Worm (Caenorhabditis elegans): ENCODE results near the gene K12H6.8.

Gene K12H6.8

DNA sequence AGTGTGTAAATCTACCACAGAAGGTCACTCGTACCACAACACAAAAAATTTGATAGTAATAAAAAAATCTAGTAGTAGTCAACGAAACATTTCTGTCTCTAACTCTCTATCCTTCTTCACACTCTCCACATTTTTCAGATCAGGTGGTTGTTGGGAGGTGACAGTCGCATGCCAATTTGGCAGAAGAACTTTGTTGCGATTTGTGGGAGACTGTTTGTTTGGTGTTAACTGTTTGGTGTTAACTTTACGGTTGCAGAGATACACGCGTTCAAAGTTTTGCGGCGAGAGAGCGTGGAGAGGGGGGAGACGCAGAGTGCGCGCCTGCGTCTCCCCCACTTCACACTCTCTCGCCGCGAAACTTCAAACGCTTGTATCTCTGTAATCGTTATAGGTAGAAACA, 22.7 kb upstream of the K12H6.8 start (continued):
- TF ChIP-seq nfyb-1 (GFP tag; IDR thresholded peaks at IDR 0.05) (no peak), pha-4 (tag; optimal IDR thresholded peaks at IDR 0.05) (no peak), Y95B8A.8 (GFP tag; IDR thresholded peaks at IDR 0.05) (no peak), lin-40 (tag; optimal IDR thresholded peaks at IDR 0.05) (no peak), B0035.1 (tag; optimal IDR thresholded peaks at IDR 0.05) (no peak), unc-62 (GFP tag; optimal IDR thresholded peaks at IDR 0.05) (no peak), F10E7.11 (tag; optimal IDR thresholded peaks at IDR 0.05) (no peak)

DNA sequence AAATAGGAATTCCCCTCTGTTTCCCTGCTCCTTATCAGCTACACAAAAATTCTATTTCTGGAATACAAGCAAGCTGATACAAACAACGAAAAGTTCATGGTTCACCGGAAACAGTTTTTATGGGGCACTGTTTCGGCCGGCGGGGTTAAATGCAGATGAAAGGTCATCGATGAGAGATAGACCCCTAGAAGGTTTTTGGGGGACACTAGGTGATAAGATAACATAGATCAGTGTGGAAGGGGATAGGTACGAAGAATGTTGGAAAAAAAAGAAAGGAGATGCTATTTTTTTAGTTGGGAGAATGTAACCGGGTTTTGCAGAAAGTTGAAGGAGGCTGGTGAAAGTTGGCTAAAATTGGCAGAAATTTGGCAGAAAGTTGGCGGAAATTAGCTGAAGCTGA, 22.1 kb upstream of the K12H6.8 start:
- TF ChIP-seq let-526 (GFP tag; IDR thresholded peaks at IDR 0.05) (no peak), F52B5.7 (tag; optimal IDR thresholded peaks at IDR 0.05) (no peak), F39B2.1 (GFP tag; IDR thresholded peaks at IDR 0.05) (no peak)

DNA sequence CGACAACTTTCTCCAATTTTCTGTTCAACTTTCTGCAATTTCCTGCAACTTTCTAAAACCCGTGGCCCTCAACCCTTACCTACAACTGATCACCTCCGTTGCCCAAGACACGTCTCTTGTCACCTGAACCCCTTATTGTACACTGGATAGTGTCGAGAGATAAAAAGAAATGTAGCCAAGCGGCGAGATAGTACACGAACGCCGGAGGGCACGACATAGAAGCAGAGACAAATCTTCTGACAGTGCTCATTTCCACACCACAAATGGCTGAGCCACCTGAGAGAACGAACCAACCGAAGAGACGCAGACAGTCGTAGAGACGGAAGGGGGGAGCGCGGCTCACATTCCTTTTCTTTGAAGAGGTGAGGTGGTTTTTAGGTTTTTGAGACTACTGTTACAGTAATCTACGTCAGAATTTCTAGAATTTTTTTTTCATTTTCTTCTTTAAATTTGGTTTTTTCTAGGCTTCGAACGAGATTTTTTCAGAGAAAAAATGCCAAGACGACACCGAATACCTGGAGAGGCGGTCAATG, 20.0 kb upstream of the K12H6.8 start, which contains the start of gene K12H6.12:
K12H6.12 (plus strand) TSS at position 483 of the 533 bp plus-strand sequence.
- TF ChIP-seq hmg-1.2 (GFP tag; IDR thresholded peaks at IDR 0.05) (peak; percentile 80), hlh-12 (tag; optimal IDR thresholded peaks at IDR 0.05) (no peak), F52B5.7 (tag; optimal IDR thresholded peaks at IDR 0.05) (no peak), zfh-2 (GFP tag; conservative IDR thresholded peaks at IDR 0.05) (0 out of 2 replicates have a peak, but pooled peaks have one; percentile 43)

DNA sequence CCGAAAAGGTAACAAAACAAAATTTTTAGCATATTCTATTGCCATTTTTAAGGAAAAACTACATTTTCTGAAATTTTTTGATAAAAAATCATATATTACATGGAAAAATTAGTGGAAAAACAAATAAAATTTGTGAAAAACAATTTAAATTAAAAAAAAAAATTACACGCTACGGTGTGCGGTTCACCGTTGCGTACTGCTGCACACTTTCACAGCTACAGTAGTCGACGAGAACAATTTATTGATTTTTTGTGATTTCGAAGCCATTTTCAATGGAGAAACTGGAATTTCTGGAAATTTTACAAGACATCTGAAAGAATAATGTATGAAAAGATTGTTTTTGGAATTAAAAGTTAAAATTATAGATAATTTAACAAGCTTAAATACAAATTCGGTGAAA, 12.7 kb upstream of the K12H6.8 start:
- TF ChIP-seq snpc-1.3 (tag; optimal IDR thresholded peaks at IDR 0.05; ENCODE audit: insufficient read depth) (peak; percentile 28), madf-6 (GFP tag; IDR thresholded peaks at IDR 0.05) (peak; percentile 86), akir-1 (GFP tag; optimal IDR thresholded peaks at IDR 0.05) (no peak), repo-1 (tag; optimal IDR thresholded peaks at IDR 0.05) (no peak), D2030.7 (GFP tag; IDR thresholded peaks at IDR 0.05) (no peak), mcd-1 (GFP tag; IDR thresholded peaks at IDR 0.05) (0 out of 2 replicates have a peak, but pooled peaks have one; percentile 14), madf-8 (GFP tag; conservative IDR thresholded peaks at IDR 0.05) (peak; percentile 48; the same call in 1 of the 2 replicates), lsl-1 (GFP tag; optimal IDR thresholded peaks at IDR 0.05) (peak; percentile 94), efl-1 (GFP tag; optimal IDR thresholded peaks at IDR 0.05) (peak; percentile 12), xnd-1 (tag; optimal IDR thresholded peaks at IDR 0.05) (peak; percentile 85)

DNA sequence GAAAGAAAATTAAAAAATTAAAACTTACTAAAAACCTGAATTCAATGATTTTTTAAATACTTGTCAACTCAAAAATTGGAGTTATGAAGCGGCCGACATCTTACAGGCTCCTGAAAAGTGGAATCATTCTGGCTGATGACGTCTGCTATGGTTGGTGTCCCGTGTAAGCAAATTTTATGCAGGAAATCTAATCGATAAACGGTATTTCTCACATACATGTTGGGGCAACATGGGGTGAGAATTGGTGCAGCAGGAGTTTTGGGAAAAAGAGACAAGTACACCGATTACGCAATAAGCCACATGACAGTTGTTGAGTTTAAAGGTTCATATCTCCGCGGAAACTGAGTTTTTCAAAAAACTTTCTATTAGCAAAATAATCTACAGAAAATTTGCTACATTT, 12.3 kb upstream of the K12H6.8 start, which contains the start of gene K12H6.2:
K12H6.2 (minus strand) TSS at position 101 of the 400 bp plus-strand sequence.
- TF ChIP-seq hmg-20 (GFP tag; IDR thresholded peaks at IDR 0.05), result no peak
- TF ChIP-seq mxl-1 (tag; optimal IDR thresholded peaks at IDR 0.05), result no peak
- TF ChIP-seq F23B12.7 (tag; optimal IDR thresholded peaks at IDR 0.05; ENCODE audit: insufficient read depth), result no peak
- no peak for TF ChIP-seq ztf-3 (GFP tag; optimal IDR thresholded peaks at IDR 0.05)
- TF ChIP-seq cebp-1 (GFP tag; IDR thresholded peaks at IDR 0.05), result no peak
- TF ChIP-seq cebp-1 (tag; optimal IDR thresholded peaks at IDR 0.05), result no peak
- no peak for TF ChIP-seq hmg-1.2 (GFP tag; IDR thresholded peaks at IDR 0.05)
- no peak for TF ChIP-seq lir-1 (GFP tag; conservative IDR thresholded peaks at IDR 0.05)
- TF ChIP-seq lag-1 (GFP tag; IDR thresholded peaks at IDR 0.05), result no peak
- no peak for TF ChIP-seq unc-62 (GFP tag; optimal IDR thresholded peaks at IDR 0.05)
- no peak for TF ChIP-seq dpl-1 (GFP tag; optimal IDR thresholded peaks at IDR 0.05)
- TF ChIP-seq lin-54 (GFP tag; optimal IDR thresholded peaks at IDR 0.05), result no peak
- TF ChIP-seq snpc-1.3 (tag; optimal IDR thresholded peaks at IDR 0.05; ENCODE audit: insufficient read depth), result no peak
